Worm (Caenorhabditis elegans) whole organism, late embryonic: ENCODE results near the gene ilys-3.

Experiments
- ahr-1 ChIP-seq: sonication (generic microtip); optimal IDR thresholded peaks from 2 replicates; lab custom pipeline; 2016; ENCODE audit warnings: missing genetic modification characterization, missing compliant biosample characterization
- nhr-232 ChIP-seq: sonication (generic microtip); optimal IDR thresholded peaks from 2 replicates; lab custom pipeline; 2016; ENCODE audit warnings: missing genetic modification characterization, missing compliant biosample characterization

DNA sequence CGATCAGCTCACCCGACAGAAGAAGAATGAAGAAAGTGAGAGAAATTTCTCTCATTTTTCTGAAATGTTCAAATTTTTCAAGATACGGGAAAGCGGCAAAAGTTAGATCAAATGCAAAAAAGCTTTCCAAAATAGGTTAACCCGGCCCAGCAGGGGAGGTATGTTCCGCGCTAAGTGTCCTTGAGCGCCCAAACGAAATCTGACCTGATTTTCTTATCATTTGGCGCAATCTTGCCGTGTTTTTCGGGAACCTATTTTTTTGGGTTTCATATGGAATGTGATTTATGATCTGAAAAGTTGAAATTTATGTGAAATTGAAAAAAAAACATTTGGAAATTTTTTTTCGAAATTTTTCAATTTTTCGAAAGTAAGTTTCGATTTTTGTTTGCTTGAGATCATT lies 945 bp upstream of the ilys-3 start, which contains the start of gene cdh-10:
- no peak for TF ChIP-seq nhr-232 (tag; lab: Kevin White, UChicago)
- no peak for TF ChIP-seq ahr-1
